Worm (Caenorhabditis elegans) whole organism, L3 larva: ENCODE data around the gene T06C12.9.

ENCODE experiments used
- R02D3.7 ChIP-seq: fragments of 150-350 bp; optimal IDR thresholded peaks from 2 replicates; lab custom pipeline; 2014; ENCODE audit warnings: missing biosample characterization, missing genetic modification characterization
- aly-2 ChIP-seq: fragments of 150-350 bp; optimal IDR thresholded peaks from 2 replicates; lab custom pipeline; 2014; ENCODE audit warnings: missing biosample characterization, missing genetic modification characterization
- ama-1 ChIP-seq: fragments of 150-350 bp; optimal IDR thresholded peaks from 2 replicates; lab custom pipeline; 2018
- ceh-16 ChIP-seq: sonication (generic microtip); optimal IDR thresholded peaks from 2 replicates; lab custom pipeline; 2017; ENCODE audit warnings: missing biosample characterization, missing genetic modification characterization
- ceh-28 ChIP-seq: fragments of 150-350 bp; optimal IDR thresholded peaks from 2 replicates; lab custom pipeline; 2014; ENCODE audit warnings: missing biosample characterization, missing genetic modification reagents, missing genetic modification characterization
- ceh-82 ChIP-seq: fragments of 150-350 bp; optimal IDR thresholded peaks from 2 replicates; lab custom pipeline; 2014; ENCODE audit warnings: missing biosample characterization, missing genetic modification characterization
- daf-12 ChIP-seq: fragments of 150-350 bp; optimal IDR thresholded peaks from 2 replicates; lab custom pipeline; 2014; ENCODE audit warnings: missing biosample characterization, missing genetic modification reagents, missing genetic modification characterization
- egl-27 ChIP-seq: sonication (generic microtip); optimal IDR thresholded peaks from 4 replicates; lab custom pipeline; 2017; ENCODE audit warnings: missing biosample characterization, missing genetic modification reagents, missing genetic modification characterization
- egl-5 ChIP-seq: fragments of 150-350 bp; optimal IDR thresholded peaks from 2 replicates; lab custom pipeline; 2017; ENCODE audit warnings: missing biosample characterization, missing genetic modification reagents, missing genetic modification characterization, inconsistent platforms
- elt-1 ChIP-seq: fragments of 150-350 bp; optimal IDR thresholded peaks from 2 replicates; lab custom pipeline; 2014; ENCODE audit warnings: missing biosample characterization, missing genetic modification characterization
- elt-2 ChIP-seq: sonication (generic microtip); optimal IDR thresholded peaks from 2 replicates; lab custom pipeline; 2016; ENCODE audit warnings: missing genetic modification reagents, mild to moderate bottlenecking, missing genetic modification characterization, missing compliant biosample characterization
- elt-3 ChIP-seq, 3 experiments: fragments of 150-350 bp in 1 of 3; sonication (generic microtip) in 2 of 3; optimal IDR thresholded peaks; 2 replicates in 2 of 3; 4 replicates in 1 of 3; lab custom pipeline; 2014 to 2017; ENCODE audit warnings: missing biosample characterization in 3 of 3, missing genetic modification characterization in 3 of 3
- eor-1 ChIP-seq, 2 experiments: fragments of 150-350 bp; optimal IDR thresholded peaks; 2 replicates each; lab custom pipeline; 2014 to 2018; ENCODE audit warnings: missing biosample characterization in 2 of 2, missing genetic modification characterization in 2 of 2
- fkh-10 ChIP-seq: sonication (generic microtip); optimal IDR thresholded peaks from 2 replicates; lab custom pipeline; 2017; ENCODE audit warnings: missing biosample characterization, missing genetic modification reagents, missing genetic modification characterization
- fkh-2 ChIP-seq: fragments of 150-350 bp; optimal IDR thresholded peaks from 2 replicates; lab custom pipeline; 2014; ENCODE audit warnings: missing biosample characterization, missing genetic modification reagents, missing genetic modification characterization
- hmg-11 ChIP-seq: sonication (generic microtip); optimal IDR thresholded peaks from 2 replicates; lab custom pipeline; 2016; ENCODE audit warnings: missing genetic modification characterization, missing compliant biosample characterization
- jun-1 ChIP-seq: fragments of 150-350 bp; optimal IDR thresholded peaks from 2 replicates; lab custom pipeline; 2014; ENCODE audit warnings: missing biosample characterization, missing genetic modification reagents, missing genetic modification characterization
- lsy-12 ChIP-seq: sonication (generic microtip); optimal IDR thresholded peaks from 2 replicates; lab custom pipeline; 2016; ENCODE audit warnings: mild to moderate bottlenecking, missing genetic modification characterization, missing compliant biosample characterization
- mdl-1 ChIP-seq: fragments of 150-350 bp; optimal IDR thresholded peaks from 2 replicates; lab custom pipeline; 2014; ENCODE audit warnings: missing biosample characterization, missing genetic modification characterization
- nhr-11 ChIP-seq: fragments of 150-350 bp; optimal IDR thresholded peaks from 2 replicates; lab custom pipeline; 2014; ENCODE audit warnings: missing biosample characterization, missing genetic modification characterization
- nhr-12 ChIP-seq: fragments of 150-350 bp; optimal IDR thresholded peaks from 2 replicates; lab custom pipeline; 2014; ENCODE audit warnings: missing biosample characterization, missing genetic modification characterization
- nhr-23 ChIP-seq: fragments of 150-350 bp; optimal IDR thresholded peaks from 2 replicates; lab custom pipeline; 2014; ENCODE audit warnings: missing biosample characterization, missing genetic modification reagents, missing genetic modification characterization
- nhr-25 ChIP-seq: sonication (generic microtip); optimal IDR thresholded peaks from 2 replicates; lab custom pipeline; 2017; ENCODE audit warnings: missing biosample characterization, missing genetic modification characterization
- nhr-28 ChIP-seq: fragments of 150-350 bp; optimal IDR thresholded peaks from 2 replicates; lab custom pipeline; 2014; ENCODE audit warnings: missing biosample characterization, missing genetic modification characterization
- nhr-76 ChIP-seq: fragments of 150-350 bp; sonication (generic microtip); optimal IDR thresholded peaks from 5 replicates; lab custom pipeline; 2014; ENCODE audit warnings: missing biosample characterization, missing genetic modification characterization
- nhr-77 ChIP-seq: fragments of 150-350 bp; optimal IDR thresholded peaks from 2 replicates; lab custom pipeline; 2014; ENCODE audit warnings: missing biosample characterization, missing genetic modification characterization
- pha-4 ChIP-seq: fragments of 150-350 bp; optimal IDR thresholded peaks from 2 replicates; lab custom pipeline; 2014; ENCODE audit warnings: missing biosample characterization, missing genetic modification reagents, missing genetic modification characterization
- pqm-1 ChIP-seq: fragments of 150-350 bp; optimal IDR thresholded peaks from 2 replicates; lab custom pipeline; 2017; ENCODE audit warnings: missing biosample characterization, missing genetic modification characterization, inconsistent platforms
- skn-1 ChIP-seq: fragments of 150-350 bp; optimal IDR thresholded peaks from 2 replicates; lab custom pipeline; 2014; ENCODE audit warnings: missing biosample characterization, missing genetic modification characterization
- tbx-2 ChIP-seq: sonication (generic microtip); optimal IDR thresholded peaks from 2 replicates; lab custom pipeline; 2016; ENCODE audit warnings: mild to moderate bottlenecking, missing genetic modification characterization, missing compliant biosample characterization
- unc-39 ChIP-seq: sonication (generic microtip); optimal IDR thresholded peaks from 4 replicates; lab custom pipeline; 2017; ENCODE audit warnings: missing biosample characterization, missing genetic modification characterization
- unc-62 ChIP-seq: fragments of 150-350 bp; sonication (generic microtip); optimal IDR thresholded peaks from 4 replicates; lab custom pipeline; 2014; ENCODE audit warnings: missing biosample characterization, missing genetic modification reagents, missing genetic modification characterization
- zag-1 ChIP-seq: fragments of 150-350 bp; optimal IDR thresholded peaks from 2 replicates; lab custom pipeline; 2014; ENCODE audit warnings: missing biosample characterization, missing genetic modification characterization
- ztf-11 ChIP-seq: fragments of 150-350 bp; optimal IDR thresholded peaks from 2 replicates; lab custom pipeline; 2014; ENCODE audit warnings: missing biosample characterization, missing genetic modification characterization
- ztf-4 ChIP-seq: fragments of 150-350 bp; optimal IDR thresholded peaks from 2 replicates; lab custom pipeline; 2014; ENCODE audit warnings: missing biosample characterization, missing genetic modification characterization

T06C12.9 gene

ce11 chrV:15892696-15893095 is 6.8 kb upstream of the T06C12.9 start, which contains the start of gene T06C12.11:
T06C12.11 (plus strand) TSS chrV:15892996.
- TF ChIP-seq nhr-25 (no peak), R02D3.7 (tag; lab: Kevin White, UChicago) (no peak), ceh-16 (tag; lab: Kevin White, UChicago) (no peak), ceh-28 (tag; lab: Kevin White, UChicago) (no peak), pha-4 (tag; lab: Kevin White, UChicago) (no peak), elt-3 (tag; optimal IDR thresholded peaks at IDR 0.05; lab: Kevin White, UChicago) (no peak), nhr-23 (no peak), zag-1 (tag; lab: Kevin White, UChicago) (no peak), pqm-1 (tag; lab: Kevin White, UChicago) (no peak), mdl-1 (no peak), hmg-11 (tag; lab: Kevin White, UChicago) (no peak), elt-2 (tag; lab: Kevin White, UChicago) (no peak), eor-1 (tag; optimal IDR thresholded peaks at IDR 0.05; lab: Kevin White, UChicago) (no peak), nhr-77 (tag; lab: Kevin White, UChicago) (no peak), unc-39 (tag; lab: Kevin White, UChicago) (no peak), skn-1 (tag; lab: Kevin White, UChicago) (no peak), lsy-12 (tag; lab: Kevin White, UChicago) (no peak), nhr-76 (tag; lab: Kevin White, UChicago) (no peak), tbx-2 (tag; lab: Kevin White, UChicago) (no peak), egl-27 (tag; lab: Kevin White, UChicago) (no peak)
- TF ChIP-seq, all 47 proteins: peak for 0

DNA sequence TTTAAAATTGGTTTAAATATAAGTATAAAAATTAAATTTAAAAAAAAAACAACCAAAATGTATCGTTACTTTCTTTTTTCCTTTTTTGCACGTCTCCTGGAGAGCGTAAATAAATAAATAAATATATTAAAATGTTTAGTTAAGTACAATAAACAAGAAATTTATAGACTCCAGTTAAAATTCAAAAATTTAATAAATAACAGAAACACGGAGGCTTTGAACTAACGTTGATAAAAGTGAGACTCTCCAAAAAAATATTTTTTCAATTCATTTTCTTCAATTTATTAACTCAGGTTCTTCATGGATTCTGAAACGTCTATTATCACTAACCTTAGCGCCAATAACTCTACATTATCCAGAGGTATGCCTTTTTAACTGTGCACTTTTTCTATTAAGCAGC is 5.9 kb upstream of the T06C12.9 start, which contains the start of gene T06C12.12:
Gene T06C12.12, plus strand, starts transcription at position 301 of the 400 bp plus-strand sequence.
- TF ChIP-seq lsy-12 (tag; lab: Kevin White, UChicago) (no peak), fkh-10 (GFP tag; lab: Kevin White, UChicago) (no peak), nhr-28 (no peak), nhr-11 (tag; lab: Kevin White, UChicago) (no peak), aly-2 (tag; lab: Kevin White, UChicago) (no peak), fkh-2 (tag; lab: Kevin White, UChicago) (no peak), jun-1 (no peak), elt-2 (tag; lab: Kevin White, UChicago) (no peak), ceh-28 (tag; lab: Kevin White, UChicago) (no peak), unc-62 (GFP tag; lab: Kevin White, UChicago) (no peak), ztf-11 (no peak), elt-1 (no peak), ztf-4 (tag; lab: Kevin White, UChicago) (no peak), ama-1 (lab: Kevin White, UChicago) (no peak), nhr-12 (no peak), hmg-11 (tag; lab: Kevin White, UChicago) (no peak), unc-39 (tag; lab: Kevin White, UChicago) (no peak), nhr-25 (no peak), mdl-1 (no peak)

DNA sequence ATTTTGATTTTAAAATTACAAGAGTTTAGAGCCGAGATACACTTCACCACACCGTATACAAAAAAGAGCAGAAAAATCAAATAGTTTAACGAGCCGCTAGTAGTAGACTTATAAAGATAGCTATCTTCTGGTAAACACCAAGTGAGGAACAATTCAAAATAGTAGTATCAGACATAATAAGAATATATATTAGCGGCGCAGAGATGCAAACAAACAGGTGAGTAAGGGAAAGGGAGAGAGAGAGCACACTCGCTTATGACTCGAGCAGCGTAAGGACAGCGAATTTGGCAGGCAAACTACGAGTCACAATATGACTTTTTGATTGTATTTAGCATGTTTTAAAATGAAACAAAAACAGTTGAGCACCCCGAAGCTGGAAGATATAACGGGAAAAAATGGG is 5.4 kb upstream of the T06C12.9 start:
- TF ChIP-seq elt-2 (tag; lab: Kevin White, UChicago): peak; percentile 68
- TF ChIP-seq nhr-76 (tag; lab: Kevin White, UChicago): no peak
- TF ChIP-seq pha-4 (tag; lab: Kevin White, UChicago): peak; percentile 77
- TF ChIP-seq ceh-82: no peak
- TF ChIP-seq pqm-1 (tag; lab: Kevin White, UChicago): peak; percentile 73

DNA sequence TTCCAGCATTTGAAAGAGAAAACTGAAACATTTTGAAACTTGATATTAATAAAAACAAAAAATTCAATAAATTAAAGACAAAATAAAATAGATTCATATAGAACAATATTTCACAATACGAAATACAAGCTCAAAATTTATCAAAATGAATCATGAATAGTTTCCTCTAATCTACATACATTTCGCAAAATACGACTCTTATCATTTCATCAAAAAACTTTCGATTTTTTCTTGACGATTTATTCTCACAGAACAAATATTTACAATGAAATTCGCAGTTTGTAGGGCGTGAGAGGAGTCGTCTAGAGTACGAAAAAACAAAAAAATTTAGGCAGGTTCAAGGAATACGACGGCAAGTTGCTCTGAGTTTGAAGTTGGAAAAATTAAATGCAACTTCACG is 4.2 kb upstream of the T06C12.9 start:
- peak; percentile 51 for TF ChIP-seq pha-4 (tag; lab: Kevin White, UChicago)
- TF ChIP-seq tbx-2 (tag; lab: Kevin White, UChicago): no peak
- peak; percentile 72 for TF ChIP-seq elt-2 (tag; lab: Kevin White, UChicago)
- TF ChIP-seq pqm-1 (tag; lab: Kevin White, UChicago): peak; percentile 57

DNA sequence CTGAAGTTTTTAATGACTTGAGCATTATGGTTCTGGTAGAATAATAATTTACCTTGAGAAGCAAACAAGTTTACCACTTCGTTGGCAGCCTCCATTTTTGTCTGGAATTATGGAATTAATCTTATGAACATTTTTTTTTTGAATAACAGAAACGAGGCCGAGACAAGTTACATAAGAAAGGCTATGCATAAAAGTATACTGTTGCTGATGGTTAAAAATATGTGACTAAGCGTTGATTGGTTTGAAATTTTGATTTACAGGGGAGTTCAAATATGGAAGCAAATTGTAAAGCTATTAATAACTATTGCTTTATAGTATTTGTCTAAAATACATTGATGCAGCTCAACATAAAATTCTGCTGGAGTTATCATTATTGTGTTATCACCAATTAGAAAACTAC is 2.9 kb upstream of the T06C12.9 start, which contains the start of gene cgt-1:
Gene cgt-1, minus strand, starts transcription at position 101 of the 400 bp plus-strand sequence.
- TF ChIP-seq ceh-28 (tag; lab: Kevin White, UChicago): no peak
- no peak for TF ChIP-seq lsy-12 (tag; lab: Kevin White, UChicago)
- no peak for TF ChIP-seq egl-5 (tag; lab: Kevin White, UChicago)
- no peak for TF ChIP-seq nhr-23
- no peak for TF ChIP-seq elt-1
- no peak for TF ChIP-seq ama-1 (lab: Kevin White, UChicago)
- no peak for TF ChIP-seq ztf-11
- TF ChIP-seq ceh-16 (tag; lab: Kevin White, UChicago): no peak
- TF ChIP-seq elt-3 (tag; optimal IDR thresholded peaks at IDR 0.05; lab: Kevin White, UChicago): no peak
- TF ChIP-seq elt-2 (tag; lab: Kevin White, UChicago): no peak
- no peak for TF ChIP-seq daf-12
- no peak for TF ChIP-seq R02D3.7 (tag; lab: Kevin White, UChicago)
- no peak for TF ChIP-seq nhr-25
- no peak for TF ChIP-seq mdl-1
